Fruit fly (Drosophila melanogaster) whole organism, embryonic: ENCODE measurements around the gene CG13894.

Experiments used
- BEAF-32 ChIP-seq: fragments of 200-800 bp; sonication (Bioruptor generic); optimal IDR thresholded peaks from 3 replicates; lab custom pipeline; 2017; ENCODE audit warnings: missing biosample characterization, missing genetic modification characterization, mild to moderate bottlenecking, moderate library complexity, missing genetic modification reagents
- CG10267 ChIP-seq: fragments of 200-800 bp; sonication (Bioruptor generic); optimal IDR thresholded peaks from 2 replicates; lab custom pipeline; 2018; ENCODE audit warnings: missing biosample characterization, mild to moderate bottlenecking, missing genetic modification characterization, moderate library complexity
- CG10543 ChIP-seq: fragments of 200-800 bp; sonication (Bioruptor generic); optimal IDR thresholded peaks from 3 replicates; lab custom pipeline; 2017; ENCODE audit warnings: missing biosample characterization, mild to moderate bottlenecking, missing genetic modification characterization, moderate library complexity
- CG12391 ChIP-seq: fragments of 200-800 bp; sonication (Bioruptor generic); optimal IDR thresholded peaks from 3 replicates; lab custom pipeline; 2018; ENCODE audit warnings: missing biosample characterization, mild to moderate bottlenecking, missing genetic modification characterization, moderate library complexity
- CG13624 ChIP-seq: fragments of 200-800 bp; sonication (Bioruptor generic); optimal IDR thresholded peaks from 2 replicates; lab custom pipeline; 2016; ENCODE audit warnings: missing biosample characterization, missing genetic modification characterization
- CG13894 ChIP-seq: fragments of 200-800 bp; sonication (Bioruptor generic); optimal IDR thresholded peaks from 3 replicates; lab custom pipeline; 2018; ENCODE audit warnings: missing biosample characterization, mild to moderate bottlenecking, missing genetic modification characterization, moderate library complexity
- CG14710 ChIP-seq: fragments of 200-800 bp; sonication (Bioruptor generic); optimal IDR thresholded peaks from 3 replicates; lab custom pipeline; 2019; ENCODE audit warnings: missing biosample characterization, mild to moderate bottlenecking, missing genetic modification characterization, moderate library complexity
- CG17361 ChIP-seq: fragments of 200-800 bp; sonication (Bioruptor generic); IDR thresholded peaks from 3 replicates; pipeline ENCODE4 v1.3.6; 2022; ENCODE audit warnings: missing biosample characterization, missing genetic modification characterization
- CG2116 ChIP-seq: fragments of 200-800 bp; sonication (Bioruptor generic); optimal IDR thresholded peaks from 3 replicates; lab custom pipeline; 2018; ENCODE audit warnings: missing biosample characterization, mild to moderate bottlenecking, missing genetic modification characterization
- CG2120 ChIP-seq: fragments of 200-800 bp; sonication (Bioruptor generic); optimal IDR thresholded peaks from 3 replicates; lab custom pipeline; 2016; ENCODE audit warnings: missing biosample characterization, missing genetic modification characterization
- CG32767 ChIP-seq: fragments of 200-800 bp; sonication (Bioruptor generic); IDR thresholded peaks from 2 replicates; pipeline ENCODE4 v1.3.6; 2022; ENCODE audit warnings: missing biosample characterization, missing genetic modification characterization
- CG33213 ChIP-seq: fragments of 200-800 bp; sonication (Bioruptor generic); optimal IDR thresholded peaks from 3 replicates; lab custom pipeline; 2016; ENCODE audit warnings: missing biosample characterization, missing genetic modification characterization
- CG34224 ChIP-seq: fragments of 200-800 bp; sonication (Bioruptor generic); IDR thresholded peaks from 3 replicates; pipeline ENCODE4 v1.3.6; 2022; ENCODE audit warnings: missing biosample characterization, missing genetic modification characterization; ENCODE audit not compliant: partially characterized antibody
- CG5245 ChIP-seq: fragments of 200-800 bp; sonication (Bioruptor generic); optimal IDR thresholded peaks from 3 replicates; lab custom pipeline; 2016; ENCODE audit warnings: missing biosample characterization, missing genetic modification characterization
- CG6654 ChIP-seq: fragments of 200-800 bp; sonication (Bioruptor generic); optimal IDR thresholded peaks from 2 replicates; lab custom pipeline; 2017; ENCODE audit warnings: missing biosample characterization, mild to moderate bottlenecking, missing genetic modification characterization
- CTCF ChIP-seq: fragments of 200-800 bp; sonication (Bioruptor generic); optimal IDR thresholded peaks from 2 replicates; lab custom pipeline; 2017; ENCODE audit warnings: missing biosample characterization, mild to moderate bottlenecking, missing genetic modification characterization, moderate library complexity
- D ChIP-seq, 2 experiments: fragments of 200-800 bp in 1 of 2; fragments of >200 bp in 1 of 2; sonication (Bioruptor generic) in 1 of 2; optimal IDR thresholded peaks; 2 replicates in 1 of 2; 3 replicates in 1 of 2; lab custom pipeline; 2017; ENCODE audit warnings: mild to moderate bottlenecking in 1 of 2, missing biosample characterization in 1 of 2, missing genetic modification characterization in 1 of 2, missing genetic modification reagents in 1 of 2
- Dll ChIP-seq: fragments of 200-800 bp; sonication (Bioruptor generic); IDR thresholded peaks from 4 replicates; pipeline ENCODE4 v1.3.6; 2022; ENCODE audit warnings: missing biosample characterization, missing genetic modification characterization; ENCODE audit not compliant: partially characterized antibody
- Dp ChIP-seq: fragments of 200-800 bp; sonication (Bioruptor generic); optimal IDR thresholded peaks from 2 replicates; lab custom pipeline; 2018; ENCODE audit warnings: missing biosample characterization, mild to moderate bottlenecking, missing genetic modification characterization, moderate library complexity
- Eip74EF ChIP-seq, 2 experiments: fragments of 200-800 bp in 1 of 2; fragments of >200 bp in 1 of 2; sonication (Bioruptor generic) in 1 of 2; optimal IDR thresholded peaks; 2 replicates each; lab custom pipeline; 2017 to 2019; ENCODE audit warnings: missing biosample characterization in 2 of 2, missing genetic modification characterization in 2 of 2, mild to moderate bottlenecking in 1 of 2, moderate library complexity in 1 of 2
- Ets97D ChIP-seq: fragments of 200-800 bp; sonication (Bioruptor generic); optimal IDR thresholded peaks from 3 replicates; lab custom pipeline; 2016; ENCODE audit warnings: missing biosample characterization, missing genetic modification characterization
- Gsc ChIP-seq: fragments of 200-800 bp; sonication (Bioruptor generic); IDR thresholded peaks from 2 replicates; pipeline ENCODE4 v1.3.6; 2022; ENCODE audit warnings: missing biosample characterization, missing genetic modification characterization
- HmgZ ChIP-seq: fragments of 200-800 bp; sonication (Bioruptor generic); optimal IDR thresholded peaks from 2 replicates; lab custom pipeline; 2018; ENCODE audit warnings: missing biosample characterization, mild to moderate bottlenecking, missing genetic modification characterization
- Med ChIP-seq: fragments of 200-800 bp; sonication (Bioruptor generic); peaks from one replicate; lab custom pipeline; 2016; ENCODE audit warnings: missing biosample characterization, missing genetic modification characterization, mild to moderate bottlenecking, inconsistent platforms, moderate library complexity
- Sry-δ ChIP-seq: fragments of 200-800 bp; sonication (Bioruptor generic); optimal IDR thresholded peaks from 2 replicates; lab custom pipeline; 2016; ENCODE audit warnings: missing biosample characterization, missing genetic modification characterization
- ap ChIP-seq: fragments of 200-800 bp; sonication (Bioruptor generic); IDR thresholded peaks from 2 replicates; pipeline ENCODE4 v1.3.6; 2022; ENCODE audit warnings: missing biosample characterization, missing genetic modification characterization
- bowl ChIP-seq: fragments of 200-800 bp; sonication (Bioruptor generic); IDR thresholded peaks from 2 replicates; pipeline ENCODE4 v1.3.6; 2022; ENCODE audit warnings: missing biosample characterization, missing genetic modification characterization
- cas ChIP-seq: fragments of 200-800 bp; sonication (Bioruptor generic); IDR thresholded peaks from 2 replicates; pipeline ENCODE4 v1.3.6; 2022; ENCODE audit warnings: missing biosample characterization, missing genetic modification characterization
- eve ChIP-seq, 2 experiments: fragments of >200 bp; optimal IDR thresholded peaks; 2 replicates each; lab custom pipeline; 2017; ENCODE audit warnings: missing biosample characterization in 2 of 2, missing genetic modification characterization in 2 of 2
- gfzf ChIP-seq: fragments of 200-800 bp; sonication (Bioruptor generic); optimal IDR thresholded peaks from 2 replicates; lab custom pipeline; 2016; ENCODE audit warnings: missing biosample characterization, mild to moderate bottlenecking, missing genetic modification characterization, moderate library complexity
- insv ChIP-seq, 2 experiments: fragments of 200-800 bp; sonication (Bioruptor generic); optimal IDR thresholded peaks; 3 replicates each; lab custom pipeline; 2016 to 2018; ENCODE audit warnings: missing biosample characterization in 2 of 2, missing genetic modification characterization in 2 of 2
- knrl ChIP-seq: fragments of 200-800 bp; sonication (Bioruptor generic); IDR thresholded peaks from 3 replicates; pipeline ENCODE4 v1.3.6; 2022; ENCODE audit warnings: missing biosample characterization, missing genetic modification characterization; ENCODE audit not compliant: partially characterized antibody
- lilli ChIP-seq: fragments of 200-800 bp; sonication (Bioruptor generic); optimal IDR thresholded peaks from 3 replicates; lab custom pipeline; 2016; ENCODE audit warnings: missing biosample characterization, missing genetic modification characterization
- nerfin-1 ChIP-seq: fragments of 200-800 bp; sonication (Bioruptor generic); optimal IDR thresholded peaks from 3 replicates; lab custom pipeline; 2019; ENCODE audit warnings: missing biosample characterization, mild to moderate bottlenecking, missing genetic modification characterization, moderate library complexity
- pho ChIP-seq: fragments of 200-800 bp; sonication (Bioruptor generic); optimal IDR thresholded peaks from 2 replicates; lab custom pipeline; 2016; ENCODE audit warnings: missing biosample characterization, missing genetic modification characterization
- phol ChIP-seq: fragments of 200-800 bp; sonication (Bioruptor generic); optimal IDR thresholded peaks from 3 replicates; lab custom pipeline; 2018; ENCODE audit warnings: missing biosample characterization, mild to moderate bottlenecking, missing genetic modification characterization, moderate library complexity
- pnt ChIP-seq: fragments of 200-800 bp; sonication (Bioruptor generic); optimal IDR thresholded peaks from 3 replicates; lab custom pipeline; 2016; ENCODE audit warnings: missing biosample characterization, missing genetic modification characterization
- prd ChIP-seq, 3 experiments: fragments of >200 bp in 2 of 3; fragments of 200-800 bp in 1 of 3; sonication (Bioruptor generic) in 1 of 3; optimal IDR thresholded peaks in 2 of 3; IDR thresholded peaks in 1 of 3; 2 replicates in 2 of 3; 3 replicates in 1 of 3; pipeline versions ENCODE4 v1.3.6 to Lab custom; 2017 to 2022; ENCODE audit warnings: missing biosample characterization in 1 of 3, missing genetic modification characterization in 1 of 3
- pzg ChIP-seq: fragments of 200-800 bp; sonication (Bioruptor generic); optimal IDR thresholded peaks from 3 replicates; lab custom pipeline; 2018; ENCODE audit warnings: missing biosample characterization, mild to moderate bottlenecking, missing genetic modification characterization, moderate library complexity
- schlank ChIP-seq: fragments of 200-800 bp; sonication (Bioruptor generic); optimal IDR thresholded peaks from 2 replicates; lab custom pipeline; 2018; ENCODE audit warnings: missing biosample characterization, mild to moderate bottlenecking, missing genetic modification characterization
- sd ChIP-seq: fragments of 200-800 bp; sonication (Bioruptor generic); optimal IDR thresholded peaks from 3 replicates; lab custom pipeline; 2018; ENCODE audit warnings: missing biosample characterization, mild to moderate bottlenecking, missing genetic modification characterization, moderate library complexity
- sens ChIP-seq: fragments of 200-800 bp; sonication (Bioruptor generic); peaks from one replicate; lab custom pipeline; 2016; ENCODE audit warnings: missing biosample characterization, missing genetic modification characterization
- stwl ChIP-seq: fragments of 200-800 bp; sonication (Bioruptor generic); optimal IDR thresholded peaks from 3 replicates; lab custom pipeline; 2018; ENCODE audit warnings: missing biosample characterization, mild to moderate bottlenecking, missing genetic modification characterization, moderate library complexity
- tio ChIP-seq: fragments of 200-800 bp; sonication (Bioruptor generic); optimal IDR thresholded peaks from 2 replicates; lab custom pipeline; 2017; ENCODE audit warnings: missing biosample characterization, missing genetic modification characterization, inconsistent platforms
- trem ChIP-seq: fragments of 200-800 bp; optimal IDR thresholded peaks from 3 replicates; lab custom pipeline; 2019; ENCODE audit warnings: missing biosample characterization, mild to moderate bottlenecking, missing genetic modification characterization, moderate library complexity
- vvl ChIP-seq: fragments of 200-800 bp; sonication (Bioruptor generic); IDR thresholded peaks from 2 replicates; pipeline ENCODE4 v1.3.6; 2022; ENCODE audit warnings: missing biosample characterization, missing genetic modification characterization

Gene CG13894

DNA sequence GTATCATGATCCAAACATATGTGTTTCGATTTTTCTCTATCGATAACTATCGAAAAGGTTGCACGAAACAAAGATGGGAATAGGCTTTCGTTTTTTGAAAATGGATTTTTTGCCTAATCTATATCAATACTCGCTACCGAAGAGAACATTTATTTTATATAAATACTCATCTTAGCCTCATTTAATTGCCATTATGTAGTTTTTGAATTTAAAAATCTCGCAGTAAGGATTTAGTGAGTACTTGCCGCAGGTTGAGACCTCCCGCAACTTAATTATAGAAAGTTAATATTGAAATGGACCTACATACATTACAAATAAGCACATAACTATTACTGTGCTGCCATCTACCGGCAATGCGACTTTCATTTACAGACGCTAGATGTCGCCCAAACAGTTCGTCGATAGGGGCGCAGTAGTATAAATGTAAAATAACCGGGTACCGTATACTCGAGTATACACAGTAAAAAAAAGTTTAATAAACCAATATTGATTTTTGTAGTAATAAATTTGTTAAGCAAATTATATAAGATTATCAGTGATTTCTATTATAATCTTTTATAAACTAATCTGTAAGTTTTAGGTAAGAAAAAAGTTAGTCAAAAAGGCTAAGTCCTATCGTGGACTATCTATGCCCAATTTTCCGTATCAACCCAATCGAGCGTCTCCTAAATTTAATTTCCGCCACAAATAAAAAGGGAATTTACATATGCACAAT lies 13.1 kb upstream of the CG13894 start, which contains the start of gene CG13896 (continued):
- peak; percentile 85 for TF ChIP-seq CG13624 (GFP tag; lab: Kevin White, UChicago)
- peak; percentile 96 for TF ChIP-seq CG5245 (GFP tag; lab: Kevin White, UChicago)
- peak; percentile 84 for TF ChIP-seq CG13894
- no peak; the same call in 1 of the 2 replicates for TF ChIP-seq Gsc

- no peak for TF ChIP-seq CG10543 (GFP tag; lab: Kevin White, UChicago)
- TF ChIP-seq Eip74EF (GFP tag; optimal IDR thresholded peaks at IDR 0.05; lab: Kevin White, UChicago) = no peak
- peak; percentile 38 for TF ChIP-seq sens (GFP tag; lab: Kevin White, UChicago)
- TF ChIP-seq CG12391 (tag; lab: Kevin White, UChicago) = peak; percentile 3
- peak; percentile 69 for TF ChIP-seq nerfin-1 (tag; lab: Kevin White, UChicago)
- TF ChIP-seq schlank (tag; lab: Kevin White, UChicago) = no peak
- TF ChIP-seq sd (tag; lab: Kevin White, UChicago) = peak; percentile 50
- peak; percentile 38; the same call in 1 of the 2 replicates for TF ChIP-seq vvl (GFP tag; lab: Robert Waterston, UW)
- TF ChIP-seq CG32767 (GFP tag; lab: Robert Waterston, UW) = no peak
- TF ChIP-seq Sry-δ (GFP tag; lab: Kevin White, UChicago) = peak; percentile 11
- peak; percentile 4 for TF ChIP-seq pnt
- peak; percentile 23 for TF ChIP-seq Dp
- no peak for TF ChIP-seq Dll (GFP tag; lab: Robert Waterston, UW)
- TF ChIP-seq CTCF = peak; percentile 76
- TF ChIP-seq CG34224 (GFP tag; lab: Robert Waterston, UW) = no peak
- TF ChIP-seq phol (tag; lab: Kevin White, UChicago) = peak; percentile 26
- TF ChIP-seq CG14710 (tag; lab: Kevin White, UChicago) = peak; percentile 47
- peak; percentile 60 to 98 for TF ChIP-seq insv (GFP tag; optimal IDR thresholded peaks at IDR 0.05; lab: Kevin White, UChicago)
- TF ChIP-seq Med (GFP tag; lab: Kevin White, UChicago) = peak; percentile 0
- TF ChIP-seq D (optimal IDR thresholded peaks at IDR 0.05; lab: Kevin White, UChicago) = no peak
- TF ChIP-seq D (GFP tag; optimal IDR thresholded peaks at IDR 0.05; lab: Kevin White, UChicago) = no peak
- TF ChIP-seq CG5245 (GFP tag; lab: Kevin White, UChicago) = no peak
- no peak for TF ChIP-seq bowl (GFP tag; lab: Robert Waterston, UW)
- TF ChIP-seq trem (tag; lab: Kevin White, UChicago) = peak; percentile 56
- TF ChIP-seq pzg (GFP tag; lab: Kevin White, UChicago) = peak; percentile 14
- peak; percentile 97 for TF ChIP-seq CG2116
- TF ChIP-seq lilli (GFP tag; lab: Kevin White, UChicago) = peak; percentile 5
- TF ChIP-seq pho (GFP tag; lab: Kevin White, UChicago) = no peak
- TF ChIP-seq stwl = peak; percentile 85
- TF ChIP-seq Ets97D (GFP tag; lab: Kevin White, UChicago) = peak; percentile 18
- peak; percentile 13 for TF ChIP-seq HmgZ
- TF ChIP-seq prd (optimal IDR thresholded peaks at IDR 0.05; lab: Kevin White, UChicago) = no peak
- TF ChIP-seq prd (GFP tag; IDR thresholded peaks at IDR 0.05; lab: Robert Waterston, UW) = no peak
- TF ChIP-seq eve (GFP tag; optimal IDR thresholded peaks at IDR 0.05; lab: Kevin White, UChicago) = peak in 1 of 2 experiments; percentile 64
- TF ChIP-seq knrl (GFP tag; lab: Robert Waterston, UW) = peak; percentile 33; the same call in 1 of the 3 replicates
- no peak for TF ChIP-seq CG6654 (GFP tag; lab: Kevin White, UChicago)
- TF ChIP-seq cas (GFP tag; lab: Robert Waterston, UW) = no peak
- 0 out of 3 replicates have a peak, but pooled peaks have one; percentile 33 for TF ChIP-seq CG17361 (GFP tag; lab: Robert Waterston, UW)
- TF ChIP-seq gfzf = peak; percentile 34
- peak; percentile 20 for TF ChIP-seq tio (GFP tag; lab: Kevin White, UChicago)
- TF ChIP-seq CG2120 (GFP tag; lab: Kevin White, UChicago) = peak; percentile 1
- no peak for TF ChIP-seq ap (GFP tag; lab: Robert Waterston, UW)
- TF ChIP-seq CG33213 (GFP tag; lab: Kevin White, UChicago) = peak; percentile 22
- TF ChIP-seq BEAF-32 (GFP tag; lab: Kevin White, UChicago) = peak; percentile 16
- TF ChIP-seq CG10267 = peak; percentile 14
These were observed 11.4 kb upstream of the CG13894 start, which contains the start of gene CkIIalpha-i3 for dm6 chr3L:710345-710822. CkIIalpha-i3 (minus strand) TSS chr3L:710607.
